Fruit fly (Drosophila melanogaster) whole organism, embryonic: ENCODE results near the gene SIFaR.

ENCODE experiments used
- Abd-B ChIP-seq: fragments of 200-800 bp; sonication (Bioruptor generic); optimal IDR thresholded peaks from 2 replicates; lab custom pipeline; 2018; ENCODE audit warnings: missing biosample characterization, mild to moderate bottlenecking, missing genetic modification characterization, moderate library complexity
- Awh ChIP-seq: fragments of 200-800 bp; sonication (Bioruptor generic); IDR thresholded peaks from 2 replicates; pipeline ENCODE4, ENCODE4 v1.3.6; 2022; ENCODE audit warnings: missing biosample characterization, missing genetic modification characterization
- Bgb ChIP-seq: fragments of 200-800 bp; sonication (Bioruptor generic); IDR thresholded peaks from 2 replicates; pipeline ENCODE4 v1.3.6; 2022; ENCODE audit warnings: missing biosample characterization, missing genetic modification characterization; ENCODE audit not compliant: partially characterized antibody
- CG10274 ChIP-seq: fragments of 200-800 bp; sonication (Bioruptor generic); optimal IDR thresholded peaks from 3 replicates; lab custom pipeline; 2017; ENCODE audit warnings: missing biosample characterization, mild to moderate bottlenecking, missing genetic modification characterization
- CG13123 ChIP-seq: fragments of 200-800 bp; sonication (Bioruptor generic); optimal IDR thresholded peaks from 2 replicates; lab custom pipeline; 2016; ENCODE audit warnings: missing biosample characterization, missing genetic modification characterization
- CG15073 ChIP-seq: fragments of 200-800 bp; sonication (Bioruptor generic); optimal IDR thresholded peaks from 2 replicates; lab custom pipeline; 2016; ENCODE audit warnings: missing biosample characterization, missing genetic modification characterization
- CG1529 ChIP-seq: fragments of 200-800 bp; sonication (Bioruptor generic); optimal IDR thresholded peaks from 3 replicates; lab custom pipeline; 2018; ENCODE audit warnings: missing biosample characterization, missing genetic modification characterization
- CG17568 ChIP-seq: fragments of 200-800 bp; sonication (Bioruptor generic); optimal IDR thresholded peaks from 2 replicates; lab custom pipeline; 2018; ENCODE audit warnings: missing biosample characterization, mild to moderate bottlenecking, missing genetic modification characterization, moderate library complexity
- CG2199 ChIP-seq: fragments of 200-800 bp; sonication (Bioruptor generic); IDR thresholded peaks from 3 replicates; pipeline ENCODE4 v1.3.6; 2022; ENCODE audit warnings: missing biosample characterization, missing genetic modification characterization
- CG2875 ChIP-seq: fragments of 200-800 bp; sonication (Bioruptor generic); optimal IDR thresholded peaks from 2 replicates; lab custom pipeline; 2017; ENCODE audit warnings: missing biosample characterization, mild to moderate bottlenecking, missing genetic modification characterization, missing genetic modification reagents
- CG31224 ChIP-seq: fragments of 200-800 bp; sonication (Bioruptor generic); IDR thresholded peaks from 2 replicates; pipeline ENCODE4 v1.3.6; 2022; ENCODE audit warnings: missing biosample characterization, missing genetic modification characterization
- CG3163 ChIP-seq: fragments of 200-800 bp; sonication (Bioruptor generic); optimal IDR thresholded peaks from 3 replicates; lab custom pipeline; 2016; ENCODE audit warnings: missing biosample characterization, missing genetic modification characterization
- CG33213 ChIP-seq: fragments of 200-800 bp; sonication (Bioruptor generic); optimal IDR thresholded peaks from 3 replicates; lab custom pipeline; 2016; ENCODE audit warnings: missing biosample characterization, missing genetic modification characterization
- CG4404 ChIP-seq: fragments of 200-800 bp; sonication (Bioruptor generic); IDR thresholded peaks from 2 replicates; pipeline ENCODE4 v1.3.6; 2022; ENCODE audit warnings: missing biosample characterization, missing genetic modification characterization
- CG4424 ChIP-seq: fragments of 200-800 bp; sonication (Bioruptor generic); optimal IDR thresholded peaks from 3 replicates; lab custom pipeline; 2016; ENCODE audit warnings: missing biosample characterization, missing genetic modification characterization
- CG6175 ChIP-seq: fragments of 200-800 bp; sonication (Bioruptor generic); IDR thresholded peaks from 3 replicates; pipeline ENCODE4 v1.3.6; 2022; ENCODE audit warnings: missing biosample characterization, missing genetic modification characterization
- CG6791 ChIP-seq: fragments of 200-800 bp; sonication (Bioruptor generic); IDR thresholded peaks from 3 replicates; pipeline ENCODE4 v1.3.6; 2022; ENCODE audit warnings: missing biosample characterization, missing genetic modification characterization; ENCODE audit not compliant: partially characterized antibody
- CG8281 ChIP-seq: fragments of 200-800 bp; sonication (Bioruptor generic); optimal IDR thresholded peaks from 2 replicates; lab custom pipeline; 2018; ENCODE audit warnings: missing biosample characterization, mild to moderate bottlenecking, missing genetic modification characterization, moderate library complexity
- CG8478 ChIP-seq: fragments of >200 bp; optimal IDR thresholded peaks from 2 replicates; lab custom pipeline; 2018
- CG8944 ChIP-seq: fragments of 200-800 bp; sonication (Bioruptor generic); optimal IDR thresholded peaks from 3 replicates; lab custom pipeline; 2016; ENCODE audit warnings: missing biosample characterization, missing genetic modification characterization
- CHES-1-like ChIP-seq: fragments of 200-800 bp; sonication (Bioruptor generic); optimal IDR thresholded peaks from 2 replicates; lab custom pipeline; 2016; ENCODE audit warnings: missing biosample characterization, missing genetic modification characterization
- CoRest ChIP-seq: fragments of 200-800 bp; sonication (Bioruptor generic); optimal IDR thresholded peaks from 3 replicates; lab custom pipeline; 2018; ENCODE audit warnings: missing biosample characterization, mild to moderate bottlenecking, missing genetic modification characterization, moderate library complexity
- Dll ChIP-seq: fragments of 200-800 bp; sonication (Bioruptor generic); IDR thresholded peaks from 4 replicates; pipeline ENCODE4 v1.3.6; 2022; ENCODE audit warnings: missing biosample characterization, missing genetic modification characterization; ENCODE audit not compliant: partially characterized antibody
- Fer1 ChIP-seq: fragments of 200-800 bp; sonication (Bioruptor generic); optimal IDR thresholded peaks from 2 replicates; lab custom pipeline; 2017; ENCODE audit warnings: missing biosample characterization, mild to moderate bottlenecking, missing genetic modification characterization
- Fer3 ChIP-seq: fragments of 200-800 bp; sonication (Bioruptor generic); optimal IDR thresholded peaks from 2 replicates; lab custom pipeline; 2018; ENCODE audit warnings: missing biosample characterization, mild to moderate bottlenecking, missing genetic modification characterization, moderate library complexity
- HHEX ChIP-seq: fragments of 200-800 bp; sonication (Bioruptor generic); optimal IDR thresholded peaks from 3 replicates; lab custom pipeline; 2017; ENCODE audit warnings: missing biosample characterization, mild to moderate bottlenecking, missing genetic modification characterization, missing genetic modification reagents
- HLH54F ChIP-seq: fragments of 200-800 bp; sonication (Bioruptor generic); optimal IDR thresholded peaks from 3 replicates; lab custom pipeline; 2016; ENCODE audit warnings: missing biosample characterization, missing genetic modification characterization
- HmgZ ChIP-seq: fragments of 200-800 bp; sonication (Bioruptor generic); optimal IDR thresholded peaks from 2 replicates; lab custom pipeline; 2018; ENCODE audit warnings: missing biosample characterization, mild to moderate bottlenecking, missing genetic modification characterization
- Hsf ChIP-seq: fragments of 200-800 bp; sonication (Bioruptor generic); optimal IDR thresholded peaks from 3 replicates; lab custom pipeline; 2016; ENCODE audit warnings: missing biosample characterization, missing genetic modification characterization
- Med ChIP-seq: fragments of 200-800 bp; sonication (Bioruptor generic); peaks from one replicate; lab custom pipeline; 2016; ENCODE audit warnings: missing biosample characterization, missing genetic modification characterization, mild to moderate bottlenecking, inconsistent platforms, moderate library complexity
- Side ChIP-seq: fragments of 200-800 bp; sonication (Bioruptor generic); optimal IDR thresholded peaks from 2 replicates; lab custom pipeline; 2016; ENCODE audit warnings: missing biosample characterization, missing genetic modification characterization
- Sin3A ChIP-seq: fragments of >200 bp; optimal IDR thresholded peaks from 2 replicates; lab custom pipeline; 2018
- TFAM ChIP-seq: fragments of 200-800 bp; sonication (Bioruptor generic); optimal IDR thresholded peaks from 2 replicates; lab custom pipeline; 2017; ENCODE audit warnings: missing biosample characterization, missing genetic modification characterization, inconsistent platforms
- ac ChIP-seq: fragments of 200-800 bp; sonication (Bioruptor generic); optimal IDR thresholded peaks from 3 replicates; lab custom pipeline; 2017; ENCODE audit warnings: missing biosample characterization, mild to moderate bottlenecking, missing genetic modification characterization
- cato ChIP-seq: fragments of 200-800 bp; sonication (Bioruptor generic); optimal IDR thresholded peaks from 2 replicates; lab custom pipeline; 2016; ENCODE audit warnings: missing biosample characterization, missing genetic modification characterization, borderline replicate concordance
- chinmo ChIP-seq: fragments of 200-800 bp; sonication (Bioruptor generic); IDR thresholded peaks from 4 replicates; pipeline ENCODE4 v1.3.6; 2022; ENCODE audit warnings: missing biosample characterization, missing genetic modification characterization; ENCODE audit not compliant: partially characterized antibody
- crp ChIP-seq, 2 experiments: fragments of 200-800 bp; sonication (Bioruptor generic); optimal IDR thresholded peaks; 2 replicates in 1 of 2; 3 replicates in 1 of 2; lab custom pipeline; 2017; ENCODE audit warnings: missing biosample characterization in 2 of 2, missing genetic modification characterization in 2 of 2, mild to moderate bottlenecking in 1 of 2, moderate library complexity in 1 of 2
- dm ChIP-seq: fragments of 200-800 bp; sonication (Bioruptor generic); optimal IDR thresholded peaks from 3 replicates; lab custom pipeline; 2016; ENCODE audit warnings: missing biosample characterization, missing genetic modification characterization
- hkb ChIP-seq, 2 experiments: fragments of 200-800 bp in 1 of 2; fragments of >200 bp in 1 of 2; sonication (Bioruptor generic) in 1 of 2; IDR thresholded peaks in 1 of 2; optimal IDR thresholded peaks in 1 of 2; 2 replicates each; pipeline versions ENCODE4 v1.3.6 to Lab custom; 2017 to 2022; ENCODE audit warnings: missing biosample characterization in 1 of 2, missing genetic modification characterization in 1 of 2
- jing ChIP-seq: fragments of 200-800 bp; sonication (Bioruptor generic); optimal IDR thresholded peaks from 2 replicates; lab custom pipeline; 2018; ENCODE audit warnings: missing biosample characterization, mild to moderate bottlenecking, missing genetic modification characterization
- kah ChIP-seq: fragments of 200-800 bp; sonication (Bioruptor generic); optimal IDR thresholded peaks from 2 replicates; lab custom pipeline; 2018; ENCODE audit warnings: missing biosample characterization, mild to moderate bottlenecking, missing genetic modification characterization
- lmd ChIP-seq: fragments of 200-800 bp; sonication (Bioruptor generic); IDR thresholded peaks from 2 replicates; pipeline ENCODE4 v1.3.6; 2022; ENCODE audit warnings: missing biosample characterization, missing genetic modification characterization
- odd ChIP-seq: fragments of 200-800 bp; sonication (Bioruptor generic); optimal IDR thresholded peaks from 2 replicates; lab custom pipeline; 2017; ENCODE audit warnings: missing biosample characterization, mild to moderate bottlenecking, missing genetic modification characterization
- pzg ChIP-seq: fragments of 200-800 bp; sonication (Bioruptor generic); optimal IDR thresholded peaks from 3 replicates; lab custom pipeline; 2018; ENCODE audit warnings: missing biosample characterization, mild to moderate bottlenecking, missing genetic modification characterization, moderate library complexity
- sna ChIP-seq: fragments of 200-800 bp; sonication (Bioruptor generic); IDR thresholded peaks from 2 replicates; pipeline ENCODE4 v1.3.6; 2022; ENCODE audit warnings: missing biosample characterization, missing genetic modification characterization; ENCODE audit not compliant: partially characterized antibody
- tio ChIP-seq: fragments of 200-800 bp; sonication (Bioruptor generic); optimal IDR thresholded peaks from 2 replicates; lab custom pipeline; 2017; ENCODE audit warnings: missing biosample characterization, missing genetic modification characterization, inconsistent platforms
- tna ChIP-seq: fragments of 200-800 bp; sonication (Bioruptor generic); IDR thresholded peaks from 2 replicates; pipeline ENCODE4 v1.3.6; 2022; ENCODE audit warnings: missing biosample characterization, missing genetic modification characterization; ENCODE audit not compliant: partially characterized antibody
- tx ChIP-seq: fragments of 200-800 bp; sonication (Bioruptor generic); optimal IDR thresholded peaks from 2 replicates; lab custom pipeline; 2016; ENCODE audit warnings: missing biosample characterization, missing genetic modification characterization
- vvl ChIP-seq: fragments of 200-800 bp; sonication (Bioruptor generic); IDR thresholded peaks from 2 replicates; pipeline ENCODE4 v1.3.6; 2022; ENCODE audit warnings: missing biosample characterization, missing genetic modification characterization
- zfh1 ChIP-seq: fragments of 200-800 bp; sonication (Bioruptor generic); IDR thresholded peaks from 3 replicates; pipeline ENCODE4 v1.3.6; 2022; ENCODE audit warnings: missing biosample characterization, missing genetic modification characterization

The SIFaR gene

dm6 chr3R:21273427-21274038, 20.3 kb downstream of the SIFaR start, which contains the start of gene CG3308 (continued):
- TF ChIP-seq vvl (GFP tag; lab: Robert Waterston, UW) (peak; percentile 58), sna (peak; percentile 73), TFAM (no peak), HLH54F (peak; percentile 50), CG6175 (GFP tag; lab: Robert Waterston, UW) (no peak), zfh1 (GFP tag; lab: Robert Waterston, UW) (peak; percentile 55; the same call in 1 of the 3 replicates), CG15073 (GFP tag; lab: Kevin White, UChicago) (no peak), tio (GFP tag; lab: Kevin White, UChicago) (no peak), HHEX (GFP tag; lab: Kevin White, UChicago) (no peak), Awh (GFP tag; lab: Robert Waterston, UW) (no peak), crp (GFP tag; optimal IDR thresholded peaks at IDR 0.05; lab: Kevin White, UChicago) (peak in 1 of 2 experiments; percentile 31), CoRest (tag; lab: Kevin White, UChicago) (peak; percentile 30), hkb (optimal IDR thresholded peaks at IDR 0.05; lab: Kevin White, UChicago) (no peak), hkb (GFP tag; IDR thresholded peaks at IDR 0.05; lab: Robert Waterston, UW) (peak; percentile 27; the same call in 1 of the 2 replicates), tna (GFP tag; lab: Robert Waterston, UW) (peak; percentile 81), CG10274 (GFP tag; lab: Kevin White, UChicago) (no peak), CG33213 (GFP tag; lab: Kevin White, UChicago) (peak; percentile 49), Dll (GFP tag; lab: Robert Waterston, UW) (peak; percentile 81), CG4404 (GFP tag; lab: Robert Waterston, UW) (no peak), CG4424 (peak; percentile 23), Fer1 (GFP tag; lab: Kevin White, UChicago) (peak; percentile 56), tx (GFP tag; lab: Kevin White, UChicago) (no peak), CG8944 (GFP tag; lab: Kevin White, UChicago) (no peak), Sin3A (lab: Kevin White, UChicago) (peak; percentile 33), odd (GFP tag; lab: Kevin White, UChicago) (no peak), CG8281 (tag; lab: Kevin White, UChicago) (no peak), cato (GFP tag; lab: Kevin White, UChicago) (no peak), pzg (GFP tag; lab: Kevin White, UChicago) (peak; percentile 90), jing (GFP tag; lab: Kevin White, UChicago) (no peak), CG13123 (no peak), CG31224 (GFP tag; lab: Robert Waterston, UW) (no peak), CG6791 (GFP tag; lab: Robert Waterston, UW) (peak; percentile 82), dm (GFP tag; lab: Kevin White, UChicago) (peak; percentile 29), CG17568 (GFP tag; lab: Kevin White, UChicago) (no peak), lmd (no peak; the same call in 1 of the 2 replicates), CG3163 (no peak), CG1529 (no peak), Bgb (GFP tag; lab: Robert Waterston, UW) (peak; percentile 92), kah (GFP tag; lab: Kevin White, UChicago) (no peak), Fer3 (peak; percentile 32), Hsf (GFP tag; lab: Kevin White, UChicago) (peak; percentile 9), HmgZ (peak; percentile 74), chinmo (GFP tag; lab: Robert Waterston, UW) (peak; percentile 86; the same call in 3 of the 4 replicates), CG2875 (no peak), Med (peak; percentile 88), CG2199 (GFP tag; lab: Robert Waterston, UW) (no peak), CHES-1-like (GFP tag; lab: Kevin White, UChicago) (peak; percentile 22), CG8478 (lab: Kevin White, UChicago) (no peak), Side (no peak), Abd-B (GFP tag; lab: Kevin White, UChicago) (no peak), ac (GFP tag; lab: Kevin White, UChicago) (no peak)
